Fruit fly (Drosophila melanogaster) whole organism, prepupa: ENCODE data around the gene Iml1.
A peak's percentile ranks its signal among the peaks of the same experiment; 100 is the strongest.

Experiments
- Blimp-1 ChIP-seq: fragments of 200-800 bp; sonication (Bioruptor generic); optimal IDR thresholded peaks from 3 replicates; lab custom pipeline; 2017; ENCODE audit warnings: missing biosample characterization, missing genetic modification characterization, mild to moderate bottlenecking, moderate library complexity, missing genetic modification reagents
- CG10669 ChIP-seq: fragments of 200-800 bp; sonication (Bioruptor generic); optimal IDR thresholded peaks from 3 replicates; lab custom pipeline; 2018; ENCODE audit warnings: missing biosample characterization, mild to moderate bottlenecking, missing genetic modification characterization, moderate library complexity
- CG11294 ChIP-seq: fragments of 200-800 bp; sonication (Bioruptor generic); IDR thresholded peaks from 2 replicates; pipeline ENCODE4 v1.3.6; 2022; ENCODE audit warnings: missing biosample characterization, missing genetic modification characterization
- CG11902 ChIP-seq: fragments of 200-800 bp; sonication (Bioruptor generic); optimal IDR thresholded peaks from 3 replicates; lab custom pipeline; 2016; ENCODE audit warnings: missing biosample characterization, missing genetic modification characterization
- CG15336 ChIP-seq: fragments of 200-800 bp; sonication (Bioruptor generic); IDR thresholded peaks from 2 replicates; pipeline ENCODE4 v1.3.6; 2022; ENCODE audit warnings: missing biosample characterization, missing genetic modification characterization
- CG1621 ChIP-seq: fragments of 200-800 bp; sonication (Bioruptor generic); optimal IDR thresholded peaks from 3 replicates; lab custom pipeline; 2018; ENCODE audit warnings: missing biosample characterization, mild to moderate bottlenecking, missing genetic modification characterization
- CG16779 ChIP-seq: fragments of 200-800 bp; sonication (Bioruptor generic); optimal IDR thresholded peaks from 3 replicates; lab custom pipeline; 2017; ENCODE audit warnings: missing biosample characterization, mild to moderate bottlenecking, missing genetic modification characterization
- CG3032 ChIP-seq: fragments of 200-800 bp; optimal IDR thresholded peaks from 2 replicates; lab custom pipeline; 2019; ENCODE audit warnings: missing biosample characterization, mild to moderate bottlenecking, missing genetic modification characterization, moderate library complexity
- CG31627 ChIP-seq: fragments of 200-800 bp; sonication (Bioruptor generic); optimal IDR thresholded peaks from 3 replicates; lab custom pipeline; 2016; ENCODE audit warnings: missing biosample characterization, missing genetic modification characterization
- CG32006 ChIP-seq: fragments of 200-800 bp; sonication (Bioruptor generic); optimal IDR thresholded peaks from 3 replicates; lab custom pipeline; 2017; ENCODE audit warnings: missing biosample characterization, mild to moderate bottlenecking, missing genetic modification characterization
- CG34406 ChIP-seq: fragments of 200-800 bp; sonication (Bioruptor generic); optimal IDR thresholded peaks from 3 replicates; lab custom pipeline; 2016; ENCODE audit warnings: missing biosample characterization, missing genetic modification characterization
- CG6163 ChIP-seq: fragments of 200-800 bp; sonication (Bioruptor generic); IDR thresholded peaks from 3 replicates; pipeline ENCODE4 v1.3.6; 2022; ENCODE audit warnings: missing biosample characterization, missing genetic modification characterization
- CG6276 ChIP-seq: fragments of 200-800 bp; sonication (Bioruptor generic); optimal IDR thresholded peaks from 2 replicates; lab custom pipeline; 2017; ENCODE audit warnings: missing biosample characterization, mild to moderate bottlenecking, missing genetic modification characterization
- CG6792 ChIP-seq: fragments of 200-800 bp; sonication (Bioruptor generic); optimal IDR thresholded peaks from 3 replicates; lab custom pipeline; 2016; ENCODE audit warnings: missing biosample characterization, missing genetic modification characterization
- CG6808 ChIP-seq: fragments of 200-800 bp; sonication (Bioruptor generic); optimal IDR thresholded peaks from 3 replicates; lab custom pipeline; 2017; ENCODE audit warnings: missing biosample characterization, missing genetic modification characterization, mild to moderate bottlenecking, moderate library complexity, missing genetic modification reagents
- CG7368 ChIP-seq: fragments of 200-800 bp; sonication (Bioruptor generic); optimal IDR thresholded peaks from 3 replicates; lab custom pipeline; 2016; ENCODE audit warnings: missing biosample characterization, missing genetic modification characterization
- CG8319 ChIP-seq: fragments of 200-800 bp; sonication (Bioruptor generic); optimal IDR thresholded peaks from 3 replicates; lab custom pipeline; 2016; ENCODE audit warnings: missing biosample characterization, missing genetic modification characterization
- CG8632 ChIP-seq: fragments of 200-800 bp; sonication (Bioruptor generic); optimal IDR thresholded peaks from 3 replicates; lab custom pipeline; 2016; ENCODE audit warnings: missing biosample characterization, missing genetic modification characterization
- CG9139 ChIP-seq: fragments of 200-800 bp; sonication (Bioruptor generic); optimal IDR thresholded peaks from 3 replicates; lab custom pipeline; 2017; ENCODE audit warnings: missing biosample characterization, mild to moderate bottlenecking, missing genetic modification characterization
- Eip75B ChIP-seq: fragments of 200-800 bp; sonication (Bioruptor generic); optimal IDR thresholded peaks from 3 replicates; lab custom pipeline; 2016; ENCODE audit warnings: missing biosample characterization, missing genetic modification characterization
- Eip78C ChIP-seq: fragments of 200-800 bp; sonication (Bioruptor generic); peaks from one replicate; lab custom pipeline; 2016; ENCODE audit warnings: missing biosample characterization, missing genetic modification characterization
- Ets21C ChIP-seq: fragments of 200-800 bp; sonication (Bioruptor generic); optimal IDR thresholded peaks from 3 replicates; lab custom pipeline; 2016; ENCODE audit warnings: missing biosample characterization, missing genetic modification characterization
- Ets96B ChIP-seq: fragments of 200-800 bp; optimal IDR thresholded peaks from 2 replicates; lab custom pipeline; 2019; ENCODE audit warnings: missing biosample characterization, mild to moderate bottlenecking, missing genetic modification characterization, moderate library complexity
- Gug ChIP-seq: fragments of 200-800 bp; sonication (Bioruptor generic); IDR thresholded peaks from 2 replicates; pipeline ENCODE4 v1.3.6; 2022; ENCODE audit warnings: missing biosample characterization, missing genetic modification characterization
- Hr39 ChIP-seq: fragments of 200-800 bp; sonication (Bioruptor generic); optimal IDR thresholded peaks from 2 replicates; lab custom pipeline; 2016; ENCODE audit warnings: missing biosample characterization, missing genetic modification characterization
- Lpt ChIP-seq: fragments of 200-800 bp; sonication (Bioruptor generic); optimal IDR thresholded peaks from 3 replicates; lab custom pipeline; 2016; ENCODE audit warnings: missing biosample characterization, missing genetic modification characterization
- Met ChIP-seq: fragments of 200-800 bp; sonication (Bioruptor generic); optimal IDR thresholded peaks from 3 replicates; lab custom pipeline; 2016; ENCODE audit warnings: missing biosample characterization, missing genetic modification characterization
- OdsH ChIP-seq: fragments of 200-800 bp; sonication (Bioruptor generic); optimal IDR thresholded peaks from 3 replicates; lab custom pipeline; 2016; ENCODE audit warnings: missing biosample characterization, missing genetic modification characterization
- Smox ChIP-seq: fragments of 200-800 bp; sonication (Bioruptor generic); optimal IDR thresholded peaks from 3 replicates; lab custom pipeline; 2016; ENCODE audit warnings: missing biosample characterization, missing genetic modification characterization
- Sox102F ChIP-seq: fragments of 200-800 bp; sonication (Bioruptor generic); optimal IDR thresholded peaks from 2 replicates; lab custom pipeline; 2016; ENCODE audit warnings: missing biosample characterization, mild to moderate bottlenecking, missing genetic modification characterization
- Sox14 ChIP-seq: fragments of 200-800 bp; sonication (Bioruptor generic); optimal IDR thresholded peaks from 3 replicates; lab custom pipeline; 2016; ENCODE audit warnings: missing biosample characterization, missing genetic modification characterization
- Sox15 ChIP-seq: fragments of 200-800 bp; sonication (Bioruptor generic); optimal IDR thresholded peaks from 3 replicates; lab custom pipeline; 2016; ENCODE audit warnings: missing biosample characterization, missing genetic modification characterization
- acj6 ChIP-seq: fragments of 200-800 bp; sonication (Bioruptor generic); optimal IDR thresholded peaks from 3 replicates; lab custom pipeline; 2016; ENCODE audit warnings: missing biosample characterization, missing genetic modification characterization
- dac ChIP-seq: fragments of 200-800 bp; sonication (Bioruptor generic); optimal IDR thresholded peaks from 2 replicates; lab custom pipeline; 2017; ENCODE audit warnings: missing biosample characterization, mild to moderate bottlenecking, missing genetic modification characterization
- dsx ChIP-seq: fragments of 200-800 bp; optimal IDR thresholded peaks from 3 replicates; lab custom pipeline; 2019; ENCODE audit warnings: missing biosample characterization, mild to moderate bottlenecking, missing genetic modification characterization, moderate library complexity; ENCODE audit not compliant: poor library complexity, severe bottlenecking
- eg ChIP-seq: fragments of 200-800 bp; sonication (Bioruptor generic); IDR thresholded peaks from 3 replicates; pipeline ENCODE4 v1.3.6; 2022; ENCODE audit warnings: missing biosample characterization, missing genetic modification characterization
- esn ChIP-seq: fragments of 200-800 bp; sonication (Bioruptor generic); optimal IDR thresholded peaks from 2 replicates; lab custom pipeline; 2016; ENCODE audit warnings: missing biosample characterization, mild to moderate bottlenecking, missing genetic modification characterization, moderate library complexity
- fd59A ChIP-seq: fragments of 200-800 bp; sonication (Bioruptor generic); optimal IDR thresholded peaks from 2 replicates; lab custom pipeline; 2017; ENCODE audit warnings: missing biosample characterization, mild to moderate bottlenecking, missing genetic modification characterization, missing genetic modification reagents
- lz ChIP-seq: fragments of 200-800 bp; sonication (Bioruptor generic); optimal IDR thresholded peaks from 3 replicates; lab custom pipeline; 2016; ENCODE audit warnings: missing biosample characterization, missing genetic modification characterization
- net ChIP-seq: fragments of 200-800 bp; sonication (Bioruptor generic); optimal IDR thresholded peaks from 3 replicates; lab custom pipeline; 2016; ENCODE audit warnings: missing biosample characterization, missing genetic modification characterization
- pdm3 ChIP-seq: fragments of 200-800 bp; sonication (Bioruptor generic); optimal IDR thresholded peaks from 3 replicates; lab custom pipeline; 2016; ENCODE audit warnings: missing biosample characterization, missing genetic modification characterization
- salr ChIP-seq, 2 experiments: fragments of 200-800 bp; sonication (Bioruptor generic); optimal IDR thresholded peaks; 3 replicates each; lab custom pipeline; 2016 to 2018; ENCODE audit warnings: missing biosample characterization in 2 of 2, missing genetic modification characterization in 2 of 2, mild to moderate bottlenecking in 1 of 2
- spab ChIP-seq: fragments of 200-800 bp; sonication (Bioruptor generic); optimal IDR thresholded peaks from 2 replicates; lab custom pipeline; 2017; ENCODE audit warnings: missing biosample characterization, mild to moderate bottlenecking, missing genetic modification characterization, missing genetic modification reagents
- ss ChIP-seq, 2 experiments: fragments of 200-800 bp; sonication (Bioruptor generic); optimal IDR thresholded peaks; 2 replicates in 1 of 2; 3 replicates in 1 of 2; lab custom pipeline; 2017 to 2018; ENCODE audit warnings: mild to moderate bottlenecking in 2 of 2, missing biosample characterization in 2 of 2, missing genetic modification characterization in 2 of 2, moderate library complexity in 1 of 2
- svp ChIP-seq: fragments of 200-800 bp; sonication (Bioruptor generic); peaks from one replicate; lab custom pipeline; 2016; ENCODE audit warnings: missing biosample characterization, missing genetic modification characterization

Iml1 gene

DNA sequence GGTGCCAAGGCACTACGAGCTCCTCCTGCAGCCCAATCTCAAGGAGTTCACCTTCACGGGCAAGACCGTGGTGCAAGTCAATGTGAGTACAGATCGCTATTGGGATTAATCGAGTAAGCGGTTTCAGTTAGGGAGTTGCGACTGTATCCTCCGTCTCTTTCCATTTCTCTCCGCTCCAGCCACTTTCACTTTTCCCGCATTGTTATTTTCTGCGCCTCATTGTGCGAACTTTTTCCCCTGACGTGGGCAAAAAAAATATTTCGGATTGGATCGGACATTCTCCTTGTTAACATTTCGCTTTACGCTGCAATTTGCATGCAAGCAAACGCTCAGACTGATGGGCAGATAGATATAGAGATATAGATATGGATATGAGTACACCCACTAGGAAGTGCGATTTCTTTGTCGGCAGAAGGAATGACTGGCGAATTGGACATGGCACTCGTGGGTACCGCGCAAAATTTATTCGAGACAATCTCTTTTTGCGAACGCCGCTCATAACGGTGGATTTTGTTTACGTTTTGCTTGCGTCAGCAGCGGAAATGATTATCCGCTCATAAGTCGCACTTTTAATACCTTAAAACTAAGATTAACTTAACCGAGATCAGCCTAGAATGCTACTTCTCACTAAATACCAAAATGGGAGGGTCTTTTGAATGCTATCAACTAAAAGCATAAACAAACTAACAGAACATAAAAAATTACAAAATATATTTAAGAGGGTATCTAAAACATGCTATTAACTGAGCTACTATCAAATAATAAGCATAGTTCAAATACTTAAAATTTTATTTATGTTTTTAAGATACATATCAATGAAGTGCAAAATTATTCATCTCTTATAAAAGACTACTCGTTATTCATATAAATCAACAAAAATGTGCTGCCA is 14.9 kb downstream of the Iml1 start (continued):
- TF ChIP-seq CG8319 (GFP tag; lab: Kevin White, UChicago) (peak; percentile 15), CG7368 (GFP tag; lab: Kevin White, UChicago) (no peak), CG6276 (GFP tag; lab: Kevin White, UChicago) (peak; percentile 48), salr (GFP tag; optimal IDR thresholded peaks at IDR 0.05; lab: Kevin White, UChicago) (no peak), CG11902 (GFP tag; lab: Kevin White, UChicago) (peak; percentile 45), Lpt (GFP tag; lab: Kevin White, UChicago) (no peak), esn (GFP tag; lab: Kevin White, UChicago) (peak; percentile 60), Sox14 (GFP tag; lab: Kevin White, UChicago) (no peak), CG31627 (GFP tag; lab: Kevin White, UChicago) (no peak), net (GFP tag; lab: Kevin White, UChicago) (no peak), Smox (GFP tag; lab: Kevin White, UChicago) (no peak), CG6163 (no peak)
- TF ChIP-seq, all 60 proteins: peak for 11

- TF ChIP-seq CG16779 (tag; lab: Kevin White, UChicago) (no peak), svp (GFP tag; lab: Kevin White, UChicago) (peak; percentile 82), CG1621 (peak; percentile 49), net (GFP tag; lab: Kevin White, UChicago) (peak; percentile 81), Sox15 (GFP tag; lab: Kevin White, UChicago) (peak; percentile 44), CG11294 (GFP tag; lab: Robert Waterston, UW) (peak; percentile 56; the same call in 1 of the 2 replicates), CG8319 (GFP tag; lab: Kevin White, UChicago) (peak; percentile 57), Gug (GFP tag; lab: Robert Waterston, UW) (peak; percentile 74), eg (GFP tag; lab: Robert Waterston, UW) (peak; percentile 81), CG32006 (GFP tag; lab: Kevin White, UChicago) (peak; percentile 73), spab (GFP tag; lab: Kevin White, UChicago) (no peak), Eip75B (GFP tag; lab: Kevin White, UChicago) (peak; percentile 60), salr (GFP tag; optimal IDR thresholded peaks at IDR 0.05; lab: Kevin White, UChicago) (peak; percentile 42 to 47), Eip78C (GFP tag; lab: Kevin White, UChicago) (peak; percentile 91), CG9139 (GFP tag; lab: Kevin White, UChicago) (peak; percentile 45), Ets21C (peak; percentile 57), Ets96B (tag; lab: Kevin White, UChicago) (peak; percentile 59), CG6163 (peak; percentile 89), Sox102F (GFP tag; lab: Kevin White, UChicago) (peak; percentile 79), CG31627 (GFP tag; lab: Kevin White, UChicago) (peak; percentile 80), CG8632 (GFP tag; lab: Kevin White, UChicago) (peak; percentile 60), CG6792 (GFP tag; lab: Kevin White, UChicago) (peak; percentile 65), acj6 (GFP tag; lab: Kevin White, UChicago) (peak; percentile 80), ss (GFP tag; optimal IDR thresholded peaks at IDR 0.05; lab: Kevin White, UChicago) (peak; percentile 15 to 38), lz (GFP tag; lab: Kevin White, UChicago) (peak; percentile 78), CG15336 (GFP tag; lab: Robert Waterston, UW) (peak; percentile 73), Sox14 (GFP tag; lab: Kevin White, UChicago) (peak; percentile 60), Blimp-1 (GFP tag; lab: Kevin White, UChicago) (peak; percentile 32), Met (GFP tag; lab: Kevin White, UChicago) (peak; percentile 79), CG34406 (GFP tag; lab: Kevin White, UChicago) (peak; percentile 44), Hr39 (GFP tag; lab: Kevin White, UChicago) (peak; percentile 78), esn (GFP tag; lab: Kevin White, UChicago) (peak; percentile 85), fd59A (GFP tag; lab: Kevin White, UChicago) (peak; percentile 21), dac (GFP tag; lab: Kevin White, UChicago) (peak; percentile 49), dsx (GFP tag; lab: Kevin White, UChicago) (no peak), CG6808 (peak; percentile 19), OdsH (GFP tag; lab: Kevin White, UChicago) (peak; percentile 85), CG3032 (tag; lab: Kevin White, UChicago) (peak; percentile 10), CG10669 (GFP tag; lab: Kevin White, UChicago) (peak; percentile 50), pdm3 (no peak)
These were observed 16.4 kb downstream of the Iml1 start for dm6 chr3L:1517274-1518047.
